Fruit fly (Drosophila melanogaster) whole organism, embryonic: ENCODE results near the gene CG4658.

Source experiments
- CG10147 ChIP-seq: fragments of 200-800 bp; sonication (Bioruptor generic); optimal IDR thresholded peaks from 2 replicates; lab custom pipeline; 2019; ENCODE audit warnings: missing biosample characterization, mild to moderate bottlenecking, missing genetic modification characterization, moderate library complexity
- CG10267 ChIP-seq: fragments of 200-800 bp; sonication (Bioruptor generic); optimal IDR thresholded peaks from 2 replicates; lab custom pipeline; 2018; ENCODE audit warnings: missing biosample characterization, mild to moderate bottlenecking, missing genetic modification characterization, moderate library complexity
- CG10274 ChIP-seq: fragments of 200-800 bp; sonication (Bioruptor generic); optimal IDR thresholded peaks from 3 replicates; lab custom pipeline; 2017; ENCODE audit warnings: missing biosample characterization, mild to moderate bottlenecking, missing genetic modification characterization
- CG10543 ChIP-seq: fragments of 200-800 bp; sonication (Bioruptor generic); optimal IDR thresholded peaks from 3 replicates; lab custom pipeline; 2017; ENCODE audit warnings: missing biosample characterization, mild to moderate bottlenecking, missing genetic modification characterization, moderate library complexity
- CG11247 ChIP-seq: fragments of 200-800 bp; sonication (Bioruptor generic); IDR thresholded peaks from 2 replicates; pipeline ENCODE4 v1.3.6; 2022; ENCODE audit warnings: missing biosample characterization, missing genetic modification characterization
- CG12155 ChIP-seq: fragments of 200-800 bp; sonication (Bioruptor generic); optimal IDR thresholded peaks from 3 replicates; lab custom pipeline; 2016; ENCODE audit warnings: missing biosample characterization, missing genetic modification characterization
- CG13287 ChIP-seq: fragments of 200-800 bp; sonication (Bioruptor generic); IDR thresholded peaks from 2 replicates; pipeline ENCODE4 v1.3.6; 2022; ENCODE audit warnings: missing biosample characterization, missing genetic modification characterization; ENCODE audit not compliant: partially characterized antibody
- CG14014 ChIP-seq: fragments of 200-800 bp; sonication (Bioruptor generic); IDR thresholded peaks from 2 replicates; pipeline ENCODE4 v1.3.6; 2022; ENCODE audit warnings: missing biosample characterization, missing genetic modification characterization
- CG1647 ChIP-seq: fragments of 200-800 bp; sonication (Bioruptor generic); optimal IDR thresholded peaks from 3 replicates; lab custom pipeline; 2016; ENCODE audit warnings: missing biosample characterization, missing genetic modification characterization
- CG31224 ChIP-seq: fragments of 200-800 bp; sonication (Bioruptor generic); IDR thresholded peaks from 2 replicates; pipeline ENCODE4 v1.3.6; 2022; ENCODE audit warnings: missing biosample characterization, missing genetic modification characterization
- CG5953 ChIP-seq: fragments of 200-800 bp; sonication (Bioruptor generic); IDR thresholded peaks from 2 replicates; pipeline ENCODE4 v1.3.6; 2022; ENCODE audit warnings: missing biosample characterization, missing genetic modification characterization
- CG7372 ChIP-seq: fragments of 200-800 bp; sonication (Bioruptor generic); IDR thresholded peaks from 2 replicates; pipeline ENCODE4 v1.3.6; 2022; ENCODE audit warnings: missing biosample characterization, missing genetic modification characterization
- CG7839 ChIP-seq: fragments of 200-800 bp; sonication (Bioruptor generic); optimal IDR thresholded peaks from 3 replicates; lab custom pipeline; 2018; ENCODE audit warnings: missing biosample characterization, mild to moderate bottlenecking, missing genetic modification characterization, moderate library complexity
- CG8290 ChIP-seq, 3 experiments: fragments of 200-800 bp; sonication (Bioruptor generic); optimal IDR thresholded peaks; 2 replicates each; lab custom pipeline; 2016 to 2019; ENCODE audit warnings: missing biosample characterization in 3 of 3, missing genetic modification characterization in 3 of 3, mild to moderate bottlenecking in 2 of 3, moderate library complexity in 1 of 3
- CG8388 ChIP-seq: fragments of 200-800 bp; sonication (Bioruptor generic); optimal IDR thresholded peaks from 2 replicates; lab custom pipeline; 2019; ENCODE audit warnings: missing biosample characterization, mild to moderate bottlenecking, missing genetic modification characterization, moderate library complexity
- CG8924 ChIP-seq: fragments of 200-800 bp; optimal IDR thresholded peaks from 3 replicates; lab custom pipeline; 2019; ENCODE audit warnings: missing biosample characterization, mild to moderate bottlenecking, missing genetic modification characterization, moderate library complexity
- CG9797 ChIP-seq: fragments of 200-800 bp; sonication (Bioruptor generic); optimal IDR thresholded peaks from 3 replicates; lab custom pipeline; 2018; ENCODE audit warnings: missing biosample characterization, mild to moderate bottlenecking, missing genetic modification characterization
- CHES-1-like ChIP-seq: fragments of 200-800 bp; sonication (Bioruptor generic); optimal IDR thresholded peaks from 2 replicates; lab custom pipeline; 2016; ENCODE audit warnings: missing biosample characterization, missing genetic modification characterization
- Dad ChIP-seq: fragments of 200-800 bp; sonication (Bioruptor generic); optimal IDR thresholded peaks from 3 replicates; lab custom pipeline; 2016; ENCODE audit warnings: missing biosample characterization, missing genetic modification characterization
- Dbx ChIP-seq: fragments of 200-800 bp; sonication (Bioruptor generic); IDR thresholded peaks from 3 replicates; pipeline ENCODE4 v1.3.6; 2022; ENCODE audit warnings: missing biosample characterization, missing genetic modification characterization
- E2f1 ChIP-seq: fragments of 200-800 bp; sonication (Bioruptor generic); IDR thresholded peaks from 2 replicates; pipeline ENCODE4 v1.3.6; 2022; ENCODE audit warnings: missing biosample characterization, missing genetic modification characterization
- Fer1 ChIP-seq: fragments of 200-800 bp; sonication (Bioruptor generic); optimal IDR thresholded peaks from 2 replicates; lab custom pipeline; 2017; ENCODE audit warnings: missing biosample characterization, mild to moderate bottlenecking, missing genetic modification characterization
- HHEX ChIP-seq: fragments of 200-800 bp; sonication (Bioruptor generic); optimal IDR thresholded peaks from 3 replicates; lab custom pipeline; 2017; ENCODE audit warnings: missing biosample characterization, mild to moderate bottlenecking, missing genetic modification characterization, missing genetic modification reagents
- Hmx ChIP-seq: fragments of 200-800 bp; sonication (Bioruptor generic); optimal IDR thresholded peaks from 2 replicates; lab custom pipeline; 2016; ENCODE audit warnings: missing biosample characterization, missing genetic modification characterization
- Hr51 ChIP-seq, 2 experiments: fragments of 200-800 bp; sonication (Bioruptor generic); optimal IDR thresholded peaks; 2 replicates in 1 of 2; 3 replicates in 1 of 2; lab custom pipeline; 2016 to 2018; ENCODE audit warnings: missing biosample characterization in 2 of 2, missing genetic modification characterization in 2 of 2, mild to moderate bottlenecking in 1 of 2, moderate library complexity in 1 of 2
- NFAT ChIP-seq: fragments of 200-800 bp; sonication (Bioruptor generic); IDR thresholded peaks from 2 replicates; pipeline ENCODE4 v1.3.6; 2022; ENCODE audit warnings: missing biosample characterization, missing genetic modification characterization
- Nf-YC ChIP-seq: fragments of 200-800 bp; optimal IDR thresholded peaks from 3 replicates; lab custom pipeline; 2019; ENCODE audit warnings: missing biosample characterization, mild to moderate bottlenecking, missing genetic modification characterization, moderate library complexity
- Stat92E ChIP-seq, 3 experiments: fragments of >200 bp in 2 of 3; fragments of 200-800 bp in 1 of 3; sonication (Bioruptor generic) in 1 of 3; optimal IDR thresholded peaks; 2 replicates each; lab custom pipeline; 2017 to 2019; ENCODE audit warnings: missing biosample characterization in 3 of 3, missing genetic modification characterization in 3 of 3, mild to moderate bottlenecking in 1 of 3, moderate library complexity in 1 of 3
- amos ChIP-seq: fragments of 200-800 bp; sonication (Bioruptor generic); IDR thresholded peaks from 2 replicates; pipeline ENCODE4 v1.3.6; 2022; ENCODE audit warnings: missing biosample characterization, missing genetic modification characterization; ENCODE audit not compliant: partially characterized antibody
- bigmax ChIP-seq: fragments of 200-800 bp; sonication (Bioruptor generic); optimal IDR thresholded peaks from 2 replicates; lab custom pipeline; 2018; ENCODE audit warnings: missing biosample characterization, mild to moderate bottlenecking, missing genetic modification characterization
- bowl ChIP-seq: fragments of 200-800 bp; sonication (Bioruptor generic); IDR thresholded peaks from 2 replicates; pipeline ENCODE4 v1.3.6; 2022; ENCODE audit warnings: missing biosample characterization, missing genetic modification characterization
- cwo ChIP-seq: fragments of 200-800 bp; sonication (Bioruptor generic); optimal IDR thresholded peaks from 3 replicates; lab custom pipeline; 2017; ENCODE audit warnings: missing biosample characterization, missing genetic modification characterization, mild to moderate bottlenecking, moderate library complexity, missing genetic modification reagents
- dati ChIP-seq: fragments of 200-800 bp; sonication (Bioruptor generic); IDR thresholded peaks from 2 replicates; pipeline ENCODE4 v1.3.6; 2022; ENCODE audit warnings: missing biosample characterization, missing genetic modification characterization
- esg ChIP-seq: fragments of 200-800 bp; sonication (Bioruptor generic); conservative IDR thresholded peaks from 2 replicates; pipeline ENCODE4 v1.3.6; 2022; ENCODE audit warnings: missing biosample characterization, missing genetic modification characterization
- ftz-f1 ChIP-seq: fragments of 200-800 bp; sonication (Bioruptor generic); optimal IDR thresholded peaks from 2 replicates; lab custom pipeline; 2016; ENCODE audit warnings: missing biosample characterization, missing genetic modification characterization
- grn ChIP-seq: fragments of 200-800 bp; sonication (Bioruptor generic); optimal IDR thresholded peaks from 3 replicates; lab custom pipeline; 2017; ENCODE audit warnings: missing biosample characterization, missing genetic modification characterization
- gro ChIP-seq: fragments of 200-800 bp; sonication (Bioruptor generic); optimal IDR thresholded peaks from 2 replicates; lab custom pipeline; 2016; ENCODE audit warnings: missing biosample characterization, missing genetic modification characterization
- gsb ChIP-seq: fragments of 200-800 bp; sonication (Bioruptor generic); IDR thresholded peaks from 2 replicates; pipeline ENCODE4 v1.3.6; 2022; ENCODE audit warnings: missing biosample characterization, missing genetic modification characterization
- her ChIP-seq: fragments of 200-800 bp; sonication (Bioruptor generic); optimal IDR thresholded peaks from 2 replicates; lab custom pipeline; 2016; ENCODE audit warnings: missing biosample characterization, missing genetic modification characterization
- insv ChIP-seq, 2 experiments: fragments of 200-800 bp; sonication (Bioruptor generic); optimal IDR thresholded peaks; 3 replicates each; lab custom pipeline; 2016 to 2018; ENCODE audit warnings: missing biosample characterization in 2 of 2, missing genetic modification characterization in 2 of 2
- kni ChIP-seq: fragments of 200-800 bp; sonication (Bioruptor generic); optimal IDR thresholded peaks from 3 replicates; lab custom pipeline; 2017; ENCODE audit warnings: mild to moderate bottlenecking, missing biosample characterization, missing genetic modification reagents, missing genetic modification characterization
- oc ChIP-seq: fragments of 200-800 bp; sonication (Bioruptor generic); optimal IDR thresholded peaks from 2 replicates; lab custom pipeline; 2018; ENCODE audit warnings: missing biosample characterization, mild to moderate bottlenecking, missing genetic modification characterization, moderate library complexity
- pfk ChIP-seq: fragments of 200-800 bp; sonication (Bioruptor generic); optimal IDR thresholded peaks from 2 replicates; lab custom pipeline; 2018; ENCODE audit warnings: missing biosample characterization, mild to moderate bottlenecking, missing genetic modification characterization, moderate library complexity
- sob ChIP-seq: fragments of 200-800 bp; sonication (Bioruptor generic); IDR thresholded peaks from 2 replicates; pipeline ENCODE4 v1.3.6; 2022; ENCODE audit warnings: missing biosample characterization, missing genetic modification characterization
- tap ChIP-seq: fragments of 200-800 bp; optimal IDR thresholded peaks from 3 replicates; lab custom pipeline; 2019; ENCODE audit warnings: missing biosample characterization, mild to moderate bottlenecking, missing genetic modification characterization, moderate library complexity
- tll ChIP-seq, 2 experiments: fragments of 200-800 bp in 1 of 2; fragments of >200 bp in 1 of 2; sonication (Bioruptor generic) in 1 of 2; optimal IDR thresholded peaks; 2 replicates each; lab custom pipeline; 2017 to 2019; ENCODE audit warnings: missing biosample characterization in 2 of 2, missing genetic modification characterization in 2 of 2, mild to moderate bottlenecking in 1 of 2, moderate library complexity in 1 of 2
- trem ChIP-seq: fragments of 200-800 bp; optimal IDR thresholded peaks from 3 replicates; lab custom pipeline; 2019; ENCODE audit warnings: missing biosample characterization, mild to moderate bottlenecking, missing genetic modification characterization, moderate library complexity

CG4658 gene

dm6 chr2L:9966983-9967737 lies 10.2 kb downstream of the CG4658 start, which contains the start of the genes Dref and RpL13 (continued):
- peak; percentile 60 for TF ChIP-seq CG7372 (GFP tag; lab: Robert Waterston, UW)
- peak; percentile 66 for TF ChIP-seq CG14014 (GFP tag; lab: Robert Waterston, UW)
- no peak for TF ChIP-seq gsb (GFP tag; lab: Robert Waterston, UW)
- peak; percentile 82 for TF ChIP-seq NFAT
- peak in 1 of 3 experiments; percentile 80 for TF ChIP-seq Stat92E (GFP tag; optimal IDR thresholded peaks at IDR 0.05; lab: Kevin White, UChicago)
- peak; percentile 73 for TF ChIP-seq CG5953
- peak; percentile 94 for TF ChIP-seq CG10267 (tag; lab: Kevin White, UChicago)
- peak; percentile 67 for TF ChIP-seq E2f1 (GFP tag; lab: Robert Waterston, UW)
- TF ChIP-seq CG10543 (GFP tag; lab: Kevin White, UChicago) = peak; percentile 98
- peak; percentile 67 for TF ChIP-seq CG8290 (GFP tag; optimal IDR thresholded peaks at IDR 0.05; lab: Kevin White, UChicago)
- TF ChIP-seq CG8290 (tag; optimal IDR thresholded peaks at IDR 0.05; lab: Kevin White, UChicago) = peak; percentile 87 to 92
- TF ChIP-seq ftz-f1 (GFP tag; lab: Kevin White, UChicago) = peak; percentile 54
- TF ChIP-seq Dad (GFP tag; lab: Kevin White, UChicago) = peak; percentile 85
- TF ChIP-seq her (GFP tag; lab: Kevin White, UChicago) = peak; percentile 88
- TF ChIP-seq CG12155 (GFP tag; lab: Kevin White, UChicago) = peak; percentile 69
- peak; percentile 78 for TF ChIP-seq CG10274 (GFP tag; lab: Kevin White, UChicago)
- peak; percentile 60 for TF ChIP-seq oc (tag; lab: Kevin White, UChicago)
- peak; percentile 66 for TF ChIP-seq CG1647 (GFP tag; lab: Kevin White, UChicago)
- peak; percentile 97 for TF ChIP-seq kni (GFP tag; lab: Kevin White, UChicago)
- TF ChIP-seq tap = peak; percentile 79
- TF ChIP-seq grn (GFP tag; lab: Kevin White, UChicago) = peak; percentile 86
- TF ChIP-seq CG11247 (GFP tag; lab: Robert Waterston, UW) = peak; percentile 75
- TF ChIP-seq Hr51 (GFP tag; optimal IDR thresholded peaks at IDR 0.05; lab: Kevin White, UChicago) = peak; percentile 81 to 88
- peak in 1 of 2 experiments; percentile 18 for TF ChIP-seq tll (GFP tag; optimal IDR thresholded peaks at IDR 0.05; lab: Kevin White, UChicago)
- peak; percentile 95 for TF ChIP-seq Fer1 (GFP tag; lab: Kevin White, UChicago)
- TF ChIP-seq CG8924 = peak; percentile 85
- TF ChIP-seq Hmx (GFP tag; lab: Kevin White, UChicago) = peak; percentile 55
- TF ChIP-seq bigmax (GFP tag; lab: Kevin White, UChicago) = peak; percentile 83
- peak; percentile 65 for TF ChIP-seq CG9797 (GFP tag; lab: Kevin White, UChicago)
- TF ChIP-seq CG7839 (tag; lab: Kevin White, UChicago) = peak; percentile 82
- TF ChIP-seq insv (GFP tag; optimal IDR thresholded peaks at IDR 0.05; lab: Kevin White, UChicago) = peak in 1 of 2 experiments; percentile 79
- TF ChIP-seq Dbx = peak; percentile 77
- peak; percentile 91 for TF ChIP-seq gro (GFP tag; lab: Kevin White, UChicago)
- TF ChIP-seq amos (GFP tag; lab: Robert Waterston, UW) = peak; percentile 72
- TF ChIP-seq dati = peak; percentile 71
- TF ChIP-seq sob (GFP tag; lab: Robert Waterston, UW) = peak; percentile 83
- TF ChIP-seq CG13287 (GFP tag; lab: Robert Waterston, UW) = peak; percentile 85
- TF ChIP-seq CG8388 (GFP tag; lab: Kevin White, UChicago) = peak; percentile 76
- TF ChIP-seq CG10147 (GFP tag; lab: Kevin White, UChicago) = peak; percentile 81
- peak; percentile 94 for TF ChIP-seq HHEX (GFP tag; lab: Kevin White, UChicago)
- peak; percentile 85 for TF ChIP-seq pfk
- peak; percentile 90 for TF ChIP-seq CHES-1-like (GFP tag; lab: Kevin White, UChicago)
- peak; percentile 83 for TF ChIP-seq Nf-YC
- 0 out of 2 replicates have a peak, but pooled peaks have one; percentile 32 for TF ChIP-seq bowl (GFP tag; lab: Robert Waterston, UW)
- TF ChIP-seq esg (GFP tag; lab: Robert Waterston, UW) = peak; percentile 52
- peak; percentile 85 for TF ChIP-seq trem (tag; lab: Kevin White, UChicago)
- peak; percentile 81 for TF ChIP-seq cwo
- peak; percentile 68 for TF ChIP-seq CG31224 (GFP tag; lab: Robert Waterston, UW)
